Worm (Caenorhabditis elegans): ENCODE data around the gene str-108.

str-108 gene

ce11 chrV:16171721-16172120 is 5.7 kb downstream of the str-108 start, which contains the start of gene K05D4.9 (continued):
- TF ChIP-seq athp-1 (tag; optimal IDR thresholded peaks at IDR 0.05), result no peak
- TF ChIP-seq tbx-9 (tag; optimal IDR thresholded peaks at IDR 0.05; ENCODE audit: borderline replicate concordance), result no peak

DNA sequence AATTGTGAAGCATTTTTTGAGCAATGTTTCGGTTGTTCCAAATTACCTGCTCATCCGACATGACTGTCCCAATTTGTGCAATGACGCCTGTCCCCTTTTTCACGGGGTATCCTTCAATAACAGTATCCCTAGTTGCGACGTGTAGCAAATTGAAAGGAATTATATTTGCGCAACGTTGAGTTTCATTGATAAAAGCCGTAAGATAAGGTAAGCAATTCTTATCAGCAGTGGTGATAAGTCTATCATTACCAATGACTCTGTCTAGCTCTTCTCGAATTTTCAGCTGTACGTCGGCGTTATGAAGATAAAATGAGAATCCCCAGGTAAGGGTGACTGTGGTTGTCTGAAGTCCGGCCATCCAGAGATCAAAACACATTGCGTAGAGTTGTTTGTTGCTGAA is 8.1 kb downstream of the str-108 start:
- TF ChIP-seq unc-62 (GFP tag; optimal IDR thresholded peaks at IDR 0.05) (no peak), madf-10 (tag; optimal IDR thresholded peaks at IDR 0.05) (no peak), C06A6.2 (GFP tag; conservative IDR thresholded peaks at IDR 0.05) (no peak), ccch-3 (GFP tag; optimal IDR thresholded peaks at IDR 0.05) (no peak), nhr-90 (tag; optimal IDR thresholded peaks at IDR 0.05) (no peak), mes-4 (tag; optimal IDR thresholded peaks at IDR 0.05) (no peak), dox-1 (GFP tag; IDR thresholded peaks at IDR 0.05) (no peak), ztf-18 (tag; optimal IDR thresholded peaks at IDR 0.05) (no peak), ceh-27 (GFP tag; optimal IDR thresholded peaks at IDR 0.05) (no peak), lag-1 (GFP tag; IDR thresholded peaks at IDR 0.05) (no peak), hmg-20 (GFP tag; IDR thresholded peaks at IDR 0.05) (no peak)

DNA sequence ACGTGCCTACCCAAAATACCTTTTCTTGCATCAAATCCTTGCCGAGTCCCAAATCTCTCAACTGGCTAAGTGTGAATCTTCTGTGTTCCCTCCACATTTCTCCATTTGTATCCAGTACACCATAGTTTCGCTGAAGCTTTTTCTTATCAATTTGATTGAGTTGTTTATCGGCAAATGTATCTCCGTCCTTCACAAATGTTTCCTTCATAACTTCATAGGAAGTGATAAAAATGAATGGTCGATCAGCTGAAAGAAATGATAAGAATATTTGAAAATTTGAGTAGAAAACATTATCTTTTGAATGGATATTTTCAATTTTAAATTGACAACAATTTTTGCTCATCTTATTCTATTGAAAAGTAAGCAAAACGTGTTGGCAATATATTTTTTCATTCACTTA is 9.2 kb downstream of the str-108 start:
- TF ChIP-seq nhr-80 (tag; optimal IDR thresholded peaks at IDR 0.05), result peak; percentile 32
- TF ChIP-seq ztf-22 (GFP tag; optimal IDR thresholded peaks at IDR 0.05), result no peak

DNA sequence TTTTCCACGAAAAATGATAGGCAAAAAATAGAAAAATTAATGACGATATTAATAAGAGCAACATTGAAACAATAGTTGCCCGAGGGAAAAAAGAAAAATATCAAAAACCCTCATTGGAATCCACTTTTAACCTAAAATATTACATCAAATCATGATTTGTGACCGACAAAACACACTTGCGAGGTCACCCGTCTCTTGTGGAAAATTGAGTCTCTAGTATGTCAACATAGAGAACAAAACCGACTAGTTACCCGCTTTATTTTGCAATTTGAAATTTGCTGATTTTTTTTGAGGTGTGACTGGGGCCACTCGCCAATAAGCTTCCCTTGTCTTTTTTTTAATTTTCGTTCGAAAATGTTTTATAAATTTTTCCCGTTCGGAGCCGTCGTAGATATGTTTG is 9.7 kb downstream of the str-108 start, which contains the start of gene cyp-33D1:
TSS of gene cyp-33D1 (minus strand) at position 101 of the 400 bp plus-strand sequence.
- TF ChIP-seq lag-1 (GFP tag; IDR thresholded peaks at IDR 0.05), result no peak
- TF ChIP-seq F52B5.7 (tag; optimal IDR thresholded peaks at IDR 0.05), result no peak

- no peak for TF ChIP-seq die-1 (tag; optimal IDR thresholded peaks at IDR 0.05)
- no peak for TF ChIP-seq K12H6.12 (tag; optimal IDR thresholded peaks at IDR 0.05)
- TF ChIP-seq xnd-1 (tag; optimal IDR thresholded peaks at IDR 0.05), result no peak
- no peak for TF ChIP-seq ceh-91 (GFP tag; IDR thresholded peaks at IDR 0.05)
Observed at ce11 chrV:16180350-16180749, 14.3 kb downstream of the str-108 start, which contains the start of gene str-106. Gene str-106 (plus strand): TSS chrV:16180650.

ce11 chrV:16182110-16182509 is 16.1 kb downstream of the str-108 start, which contains the start of gene srz-13:
Gene srz-13 (plus strand): TSS chrV:16182410.
- TF ChIP-seq pha-4 (tag; optimal IDR thresholded peaks at IDR 0.05) (no peak), ceh-100 (GFP tag; IDR thresholded peaks at IDR 0.05) (no peak), akir-1 (GFP tag; optimal IDR thresholded peaks at IDR 0.05) (no peak), egl-18 (GFP tag; IDR thresholded peaks at IDR 0.05) (no peak), ceh-27 (GFP tag; optimal IDR thresholded peaks at IDR 0.05) (no peak), F23B12.7 (tag; optimal IDR thresholded peaks at IDR 0.05; ENCODE audit: insufficient read depth) (no peak), B0261.1 (tag; optimal IDR thresholded peaks at IDR 0.05) (no peak)

DNA sequence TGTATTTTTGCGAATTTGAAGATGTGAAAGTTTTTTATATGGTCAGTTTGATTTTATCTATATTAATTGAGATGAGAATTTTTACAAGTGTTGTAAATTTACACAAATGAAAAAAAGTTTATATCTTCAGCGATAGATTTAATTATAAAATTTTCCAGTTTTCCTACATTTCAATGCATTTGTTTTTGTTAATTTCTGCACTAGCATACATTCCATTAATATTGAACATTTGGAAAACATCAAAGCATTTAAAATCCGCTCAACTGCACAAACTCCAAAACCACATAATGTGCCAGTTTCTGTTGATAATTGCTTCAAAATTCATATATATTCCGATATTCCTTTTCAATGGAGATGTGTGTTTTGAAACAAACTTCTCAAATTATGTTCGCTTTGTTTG is 16.9 kb downstream of the str-108 start, which contains the start of gene srh-277:
TSS of gene srh-277 (plus strand) at position 301 of the 400 bp plus-strand sequence.
- TF ChIP-seq lin-40 (tag; optimal IDR thresholded peaks at IDR 0.05) (no peak), mxl-1 (tag; optimal IDR thresholded peaks at IDR 0.05) (no peak), ekl-4 (GFP tag; IDR thresholded peaks at IDR 0.05) (no peak), athp-1 (tag; optimal IDR thresholded peaks at IDR 0.05) (no peak), attf-6 (GFP tag; IDR thresholded peaks at IDR 0.05) (no peak), hmg-20 (GFP tag; IDR thresholded peaks at IDR 0.05) (no peak), cebp-2 (GFP tag; IDR thresholded peaks at IDR 0.05) (no peak), unc-62 (GFP tag; optimal IDR thresholded peaks at IDR 0.05) (no peak), ztf-26 (tag; optimal IDR thresholded peaks at IDR 0.05) (no peak), D2030.7 (GFP tag; IDR thresholded peaks at IDR 0.05) (no peak), xnd-1 (tag; optimal IDR thresholded peaks at IDR 0.05) (no peak), rec-8 (tag; optimal IDR thresholded peaks at IDR 0.05) (no peak), mes-4 (tag; optimal IDR thresholded peaks at IDR 0.05) (no peak), ccch-3 (GFP tag; optimal IDR thresholded peaks at IDR 0.05) (no peak), nfya-1 (tag; optimal IDR thresholded peaks at IDR 0.05; ENCODE audit: borderline replicate concordance, insufficient read depth) (no peak), somi-1 (GFP tag; optimal IDR thresholded peaks at IDR 0.05) (no peak), nhr-90 (tag; optimal IDR thresholded peaks at IDR 0.05) (no peak), gei-17 (GFP tag; optimal IDR thresholded peaks at IDR 0.05) (no peak), snpc-4 (GFP tag; optimal IDR thresholded peaks at IDR 0.05) (no peak), snpc-4 (tag; optimal IDR thresholded peaks at IDR 0.05) (no peak)
